Worm (Caenorhabditis elegans) whole organism, L4/young adult: ENCODE results near the gene K10F12.7.

ENCODE experiments used
- W03F9.2 ChIP-seq: fragments of 150-350 bp; optimal IDR thresholded peaks from 2 replicates; lab custom pipeline; 2014; ENCODE audit warnings: missing biosample characterization, missing genetic modification characterization
- him-1 ChIP-seq: sonication (generic microtip); optimal IDR thresholded peaks from 2 replicates; lab custom pipeline; 2016; ENCODE audit warnings: missing genotype, missing genetic modification reagents, missing genetic modification characterization, missing compliant biosample characterization

DNA sequence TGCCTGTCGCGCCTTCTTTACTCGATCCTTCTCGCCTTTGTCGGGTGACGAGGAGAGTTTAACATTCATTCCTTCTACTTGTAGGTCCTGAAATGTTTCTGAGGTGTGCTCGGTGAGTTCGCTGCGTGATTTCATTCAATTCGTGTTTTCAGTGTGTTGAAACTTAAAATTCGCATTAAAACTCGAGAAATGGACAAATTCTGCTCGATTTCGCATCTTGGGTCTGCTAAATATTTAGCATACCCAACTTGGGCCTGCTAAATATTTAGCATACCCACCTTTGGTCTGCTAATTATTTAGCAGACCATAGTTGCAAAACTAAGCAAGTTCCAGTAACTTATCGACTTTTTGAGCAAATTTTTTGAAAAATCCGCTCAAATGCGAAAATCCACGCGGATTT is 35.0 kb downstream of the K10F12.7 start:
- no peak for TF ChIP-seq him-1 (tag; lab: Kevin White, UChicago)
- no peak for TF ChIP-seq W03F9.2 (tag; lab: Kevin White, UChicago)
